Fruit fly (Drosophila melanogaster) S2 (cell line): ENCODE results near the gene Tim9b.

Source experiments
- CG8478 ChIP-seq: fragments of >200 bp; optimal IDR thresholded peaks from 2 replicates; lab custom pipeline; 2018
- CTCF ChIP-seq, 2 experiments: fragments of >200 bp; optimal IDR thresholded peaks; 2 replicates each; lab custom pipeline; 2018

DNA sequence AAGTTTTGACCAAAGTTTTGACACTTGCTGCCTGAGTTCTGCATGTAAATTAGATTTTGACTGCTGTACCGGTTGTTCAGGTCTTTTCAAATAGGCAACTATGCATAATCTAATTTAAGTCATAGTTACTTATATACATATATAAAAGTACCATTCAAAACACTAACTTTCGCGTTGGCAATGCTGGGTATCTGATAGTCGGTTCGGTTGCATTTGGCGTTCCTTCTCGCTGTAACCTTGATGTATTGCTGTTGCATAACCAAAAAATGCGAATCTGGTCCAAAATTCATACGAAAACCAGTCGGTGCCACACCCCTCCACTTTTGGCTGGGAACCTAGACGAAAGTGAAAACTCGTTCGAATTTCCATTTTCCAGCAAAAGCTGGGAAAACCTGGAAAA, 35.6 kb downstream of the Tim9b start:
- no peak for TF ChIP-seq CTCF (optimal IDR thresholded peaks at IDR 0.05; lab: Kevin White, UChicago)
- TF ChIP-seq CG8478 (lab: Kevin White, UChicago) = no peak
